Worm (Caenorhabditis elegans): Measurements from ENCODE around the gene xbx-4.

ce11 chrIV:2106708-2107107, 7.7 kb upstream of the xbx-4 start:
- TF ChIP-seq aptf-3 (GFP tag; IDR thresholded peaks at IDR 0.05) (no peak), hlh-12 (tag; optimal IDR thresholded peaks at IDR 0.05) (no peak), rec-8 (tag; optimal IDR thresholded peaks at IDR 0.05) (no peak), F23B12.7 (tag; optimal IDR thresholded peaks at IDR 0.05; ENCODE audit: insufficient read depth) (no peak), zim-3 (tag; optimal IDR thresholded peaks at IDR 0.05) (no peak), nhr-80 (tag; optimal IDR thresholded peaks at IDR 0.05) (no peak), unc-62 (GFP tag; optimal IDR thresholded peaks at IDR 0.05) (no peak), egrh-3 (GFP tag; IDR thresholded peaks at IDR 0.05) (no peak)

All from whole organism, young adult.